Worm (Caenorhabditis elegans) whole organism, L3 larva: ENCODE results near the gene R02F11.12.

Experiments used
- aly-2 ChIP-seq: fragments of 150-350 bp; optimal IDR thresholded peaks from 2 replicates; lab custom pipeline; 2014; ENCODE audit warnings: missing biosample characterization, missing genetic modification characterization
- ama-1 ChIP-seq: fragments of 150-350 bp; optimal IDR thresholded peaks from 2 replicates; lab custom pipeline; 2018
- daf-12 ChIP-seq: fragments of 150-350 bp; optimal IDR thresholded peaks from 2 replicates; lab custom pipeline; 2014; ENCODE audit warnings: missing biosample characterization, missing genetic modification reagents, missing genetic modification characterization
- mdl-1 ChIP-seq: fragments of 150-350 bp; optimal IDR thresholded peaks from 2 replicates; lab custom pipeline; 2014; ENCODE audit warnings: missing biosample characterization, missing genetic modification characterization
- unc-62 ChIP-seq: fragments of 150-350 bp; sonication (generic microtip); optimal IDR thresholded peaks from 4 replicates; lab custom pipeline; 2014; ENCODE audit warnings: missing biosample characterization, missing genetic modification reagents, missing genetic modification characterization
- ztf-11 ChIP-seq: fragments of 150-350 bp; optimal IDR thresholded peaks from 2 replicates; lab custom pipeline; 2014; ENCODE audit warnings: missing biosample characterization, missing genetic modification characterization

ce11 chrV:4788823-4789222 is 1.6 kb upstream of the R02F11.12 start, which contains the start of gene R02F11.10:
- no peak for TF ChIP-seq ama-1 (lab: Kevin White, UChicago)
- TF ChIP-seq mdl-1 (tag; lab: Kevin White, UChicago), result no peak
- no peak for TF ChIP-seq aly-2 (tag; lab: Kevin White, UChicago)
- TF ChIP-seq daf-12 (tag; lab: Kevin White, UChicago), result no peak
- TF ChIP-seq unc-62 (GFP tag; lab: Kevin White, UChicago), result no peak
- TF ChIP-seq ztf-11 (tag; lab: Kevin White, UChicago), result no peak
